Fruit fly (Drosophila melanogaster): ENCODE measurements around the gene CG10357.

The CG10357 gene

dm6 chr3L:3615082-3615481 lies at the start of gene CG10357:
Gene CG10357 (plus strand): TSS chr3L:3615382.
- TF ChIP-seq Sin3A (optimal IDR thresholded peaks at IDR 0.05) (no peak), ttk (optimal IDR thresholded peaks at IDR 0.05) (no peak)

- TF ChIP-seq ttk (optimal IDR thresholded peaks at IDR 0.05) (no peak), h (optimal IDR thresholded peaks at IDR 0.05) (no peak), insv (optimal IDR thresholded peaks at IDR 0.05) (no peak), Myc (optimal IDR thresholded peaks at IDR 0.05) (no peak), psq (optimal IDR thresholded peaks at IDR 0.05) (no peak)
Observed at dm6 chr3L:3566751-3567499, 48.3 kb upstream of the CG10357 start.

- TF ChIP-seq insv (optimal IDR thresholded peaks at IDR 0.05) (no peak), h (optimal IDR thresholded peaks at IDR 0.05) (no peak), ttk (optimal IDR thresholded peaks at IDR 0.05) (no peak), Sin3A (optimal IDR thresholded peaks at IDR 0.05) (no peak), Myc (optimal IDR thresholded peaks at IDR 0.05) (no peak), psq (optimal IDR thresholded peaks at IDR 0.05) (no peak)
Observed at dm6 chr3L:3569109-3569508, 46.1 kb upstream of the CG10357 start.

dm6 chr3L:3570617-3571016 lies 44.6 kb upstream of the CG10357 start:
- TF ChIP-seq psq (optimal IDR thresholded peaks at IDR 0.05) (no peak), insv (optimal IDR thresholded peaks at IDR 0.05) (no peak), ttk (optimal IDR thresholded peaks at IDR 0.05) (no peak), Sin3A (optimal IDR thresholded peaks at IDR 0.05) (no peak), h (optimal IDR thresholded peaks at IDR 0.05) (no peak), Myc (optimal IDR thresholded peaks at IDR 0.05) (no peak)

dm6 chr3L:3593558-3593957 lies 21.6 kb upstream of the CG10357 start:
- no peak for TF ChIP-seq psq (optimal IDR thresholded peaks at IDR 0.05)
- TF ChIP-seq insv (optimal IDR thresholded peaks at IDR 0.05), result no peak
- no peak for TF ChIP-seq h (optimal IDR thresholded peaks at IDR 0.05)
- TF ChIP-seq ttk (optimal IDR thresholded peaks at IDR 0.05), result no peak
- no peak for TF ChIP-seq Myc (optimal IDR thresholded peaks at IDR 0.05)
- no peak for TF ChIP-seq Sin3A (optimal IDR thresholded peaks at IDR 0.05)

- TF ChIP-seq Sin3A (optimal IDR thresholded peaks at IDR 0.05) (no peak), Myc (optimal IDR thresholded peaks at IDR 0.05) (no peak), ttk (optimal IDR thresholded peaks at IDR 0.05) (no peak), h (optimal IDR thresholded peaks at IDR 0.05) (no peak), insv (optimal IDR thresholded peaks at IDR 0.05) (no peak), psq (optimal IDR thresholded peaks at IDR 0.05) (no peak)
Observed at dm6 chr3L:3596346-3596745, 18.8 kb upstream of the CG10357 start.

dm6 chr3L:3606986-3607385 lies 8.2 kb upstream of the CG10357 start:
- no peak for TF ChIP-seq psq (optimal IDR thresholded peaks at IDR 0.05)
- no peak for TF ChIP-seq insv (optimal IDR thresholded peaks at IDR 0.05)
- TF ChIP-seq ttk (optimal IDR thresholded peaks at IDR 0.05), result no peak
- no peak for TF ChIP-seq h (optimal IDR thresholded peaks at IDR 0.05)
- TF ChIP-seq Myc (optimal IDR thresholded peaks at IDR 0.05), result no peak
- TF ChIP-seq Sin3A (optimal IDR thresholded peaks at IDR 0.05), result no peak

dm6 chr3L:3611892-3612291 lies 3.3 kb upstream of the CG10357 start, which contains the start of gene CG10359:
Gene CG10359 (plus strand): TSS chr3L:3612192.
- TF ChIP-seq Myc (optimal IDR thresholded peaks at IDR 0.05), result no peak

dm6 chr3L:3612582-3613285 lies 2.4 kb upstream of the CG10357 start:
- no peak for TF ChIP-seq psq (optimal IDR thresholded peaks at IDR 0.05)
- TF ChIP-seq Sin3A (optimal IDR thresholded peaks at IDR 0.05), result no peak
- TF ChIP-seq ttk (optimal IDR thresholded peaks at IDR 0.05), result no peak
- TF ChIP-seq insv (optimal IDR thresholded peaks at IDR 0.05), result no peak
- TF ChIP-seq h (optimal IDR thresholded peaks at IDR 0.05), result no peak
- no peak for TF ChIP-seq Myc (optimal IDR thresholded peaks at IDR 0.05)

- TF ChIP-seq Sin3A (optimal IDR thresholded peaks at IDR 0.05) (no peak), h (optimal IDR thresholded peaks at IDR 0.05) (no peak), insv (optimal IDR thresholded peaks at IDR 0.05) (no peak), psq (optimal IDR thresholded peaks at IDR 0.05) (no peak)
Observed at dm6 chr3L:3616344-3616743, 1.2 kb downstream of the CG10357 start.

- TF ChIP-seq h (optimal IDR thresholded peaks at IDR 0.05) (no peak), Myc (optimal IDR thresholded peaks at IDR 0.05) (no peak), insv (optimal IDR thresholded peaks at IDR 0.05) (no peak), Sin3A (optimal IDR thresholded peaks at IDR 0.05) (no peak), psq (optimal IDR thresholded peaks at IDR 0.05) (no peak), ttk (optimal IDR thresholded peaks at IDR 0.05) (no peak)
Observed at dm6 chr3L:3617252-3617651, 2.1 kb downstream of the CG10357 start.

dm6 chr3L:3620932-3621331 lies 5.8 kb downstream of the CG10357 start, which contains the start of gene CG14974:
Gene CG14974 (minus strand): TSS chr3L:3621032.
- TF ChIP-seq ttk (optimal IDR thresholded peaks at IDR 0.05) (no peak), h (optimal IDR thresholded peaks at IDR 0.05) (no peak), Myc (optimal IDR thresholded peaks at IDR 0.05) (no peak), psq (optimal IDR thresholded peaks at IDR 0.05) (no peak), Sin3A (optimal IDR thresholded peaks at IDR 0.05) (no peak), insv (optimal IDR thresholded peaks at IDR 0.05) (no peak)

dm6 chr3L:3624876-3625275 lies 9.7 kb downstream of the CG10357 start:
- TF ChIP-seq ttk (optimal IDR thresholded peaks at IDR 0.05), result no peak
- no peak for TF ChIP-seq h (optimal IDR thresholded peaks at IDR 0.05)
- no peak for TF ChIP-seq insv (optimal IDR thresholded peaks at IDR 0.05)
- no peak for TF ChIP-seq Sin3A (optimal IDR thresholded peaks at IDR 0.05)
- no peak for TF ChIP-seq psq (optimal IDR thresholded peaks at IDR 0.05)
- no peak for TF ChIP-seq Myc (optimal IDR thresholded peaks at IDR 0.05)
